Worm (Caenorhabditis elegans): ENCODE data around the gene K03A11.1.

DNA sequence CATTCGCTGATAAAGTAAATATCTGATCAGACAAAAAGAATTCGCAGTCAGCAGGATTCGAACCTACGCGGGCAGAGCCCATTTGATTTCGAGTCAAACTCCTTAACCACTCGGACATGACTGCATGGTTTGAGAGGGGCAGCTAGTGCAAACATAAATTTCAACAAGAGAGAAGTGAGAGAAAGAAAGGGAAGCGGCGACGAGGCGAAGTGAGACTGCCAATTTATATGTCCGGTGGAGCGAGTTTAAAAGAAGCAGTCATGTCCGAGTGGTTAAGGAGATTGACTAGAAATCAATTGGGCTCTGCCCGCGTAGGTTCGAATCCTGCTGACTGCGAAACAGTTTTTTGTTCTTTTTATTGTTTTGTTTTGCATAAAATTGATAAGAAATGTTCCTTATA is 5.2 kb upstream of the K03A11.1 start:
- TF ChIP-seq ztf-16 (tag; optimal IDR thresholded peaks at IDR 0.05) (peak; percentile 83), dmd-4 (tag; optimal IDR thresholded peaks at IDR 0.05; ENCODE audit: borderline replicate concordance) (peak; percentile 93)

All from whole organism, late embryonic.